Worm (Caenorhabditis elegans): ENCODE results near the gene let-23.

Gene let-23

DNA sequence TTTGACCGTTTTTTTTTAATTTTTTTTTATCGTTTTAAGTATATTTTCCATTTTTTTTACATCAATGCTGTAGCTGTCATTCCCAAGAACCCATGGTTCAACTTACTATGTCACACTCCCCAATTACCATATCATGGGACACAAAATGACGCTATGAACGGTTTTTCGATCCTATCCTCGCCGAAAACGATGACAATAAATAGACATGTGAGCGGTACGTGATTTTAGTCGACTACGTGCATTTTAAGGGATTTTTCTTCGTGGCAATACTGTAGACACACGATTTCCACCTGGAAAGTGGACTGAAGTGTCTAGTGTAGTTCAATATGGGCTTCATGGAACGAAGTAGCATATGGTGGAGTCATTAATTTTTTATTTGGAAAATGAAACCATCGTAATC is 41.0 kb upstream of the let-23 start:
- TF ChIP-seq ztf-16 (tag; optimal IDR thresholded peaks at IDR 0.05) (no peak), ref-2 (tag; optimal IDR thresholded peaks at IDR 0.05) (no peak), hlh-13 (GFP tag; optimal IDR thresholded peaks at IDR 0.05) (no peak), T23F11.4 (GFP tag; optimal IDR thresholded peaks at IDR 0.05) (no peak), nhr-11 (tag; optimal IDR thresholded peaks at IDR 0.05) (no peak), K09A11.1 (tag; optimal IDR thresholded peaks at IDR 0.05; ENCODE audit: insufficient read depth) (no peak), pat-9 (tag; optimal IDR thresholded peaks at IDR 0.05) (no peak), ceh-31 (tag; optimal IDR thresholded peaks at IDR 0.05) (no peak), madf-2 (tag; optimal IDR thresholded peaks at IDR 0.05) (no peak), pha-2 (tag; optimal IDR thresholded peaks at IDR 0.05) (no peak), zip-5 (tag; optimal IDR thresholded peaks at IDR 0.05) (no peak), hlh-8 (tag; optimal IDR thresholded peaks at IDR 0.05) (no peak), sdc-2 (tag; optimal IDR thresholded peaks at IDR 0.05) (no peak)

DNA sequence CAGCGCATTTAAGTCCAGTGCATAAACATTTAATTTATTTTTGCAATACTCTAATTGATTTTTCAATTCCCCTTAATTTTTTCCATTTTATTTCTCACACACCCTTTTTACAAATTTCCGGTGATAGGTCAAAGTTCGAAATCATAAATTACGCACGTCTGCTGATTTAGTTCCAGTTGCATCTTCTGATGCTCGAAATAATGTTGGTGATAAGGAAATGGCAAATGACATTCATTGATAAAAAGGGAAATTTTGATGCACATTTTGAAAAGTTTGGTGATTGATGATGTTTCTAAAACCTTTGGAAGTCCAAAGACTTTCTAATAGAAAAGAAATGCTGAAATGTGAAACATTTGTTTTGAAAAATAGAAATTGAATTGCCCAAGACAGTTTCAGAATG is 40.2 kb upstream of the let-23 start:
- TF ChIP-seq pqm-1 (tag; optimal IDR thresholded peaks at IDR 0.05) (no peak), elt-2 (tag; optimal IDR thresholded peaks at IDR 0.05) (peak; percentile 52)

DNA sequence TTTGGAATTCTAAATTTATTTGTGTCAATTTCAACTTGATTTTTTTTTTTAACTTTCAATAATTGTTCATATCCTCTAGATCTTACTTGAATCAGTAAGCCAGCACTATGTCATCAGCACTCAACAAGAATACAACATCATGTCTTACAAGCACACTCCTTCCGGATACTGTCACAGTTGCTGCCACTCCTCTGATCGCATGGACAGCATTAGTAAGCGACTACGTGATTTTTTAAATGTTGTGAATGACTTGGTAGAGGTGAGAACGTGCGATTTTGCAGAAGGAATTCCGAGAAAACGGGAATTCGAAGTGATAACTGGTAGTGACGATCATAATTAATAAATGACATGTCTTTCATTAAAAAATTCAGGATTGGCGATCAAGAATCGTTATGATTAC is 39.3 kb upstream of the let-23 start, which contains the start of gene oac-54:
Gene oac-54 (plus strand): TSS at position 83 of the 400 bp plus-strand sequence.
- no peak for TF ChIP-seq madf-2 (tag; optimal IDR thresholded peaks at IDR 0.05)
- no peak for TF ChIP-seq F13H6.1 (tag; optimal IDR thresholded peaks at IDR 0.05)
- no peak for TF ChIP-seq ztf-16 (tag; optimal IDR thresholded peaks at IDR 0.05)
- TF ChIP-seq pat-9 (tag; optimal IDR thresholded peaks at IDR 0.05) = no peak
- no peak for TF ChIP-seq lim-6 (tag; optimal IDR thresholded peaks at IDR 0.05)
- no peak for TF ChIP-seq hlh-30 (tag; optimal IDR thresholded peaks at IDR 0.05; ENCODE audit: insufficient read depth)
- no peak for TF ChIP-seq ceh-34 (tag; optimal IDR thresholded peaks at IDR 0.05)
- no peak for TF ChIP-seq ceh-2 (tag; optimal IDR thresholded peaks at IDR 0.05)
- TF ChIP-seq nhr-11 (tag; optimal IDR thresholded peaks at IDR 0.05) = no peak

DNA sequence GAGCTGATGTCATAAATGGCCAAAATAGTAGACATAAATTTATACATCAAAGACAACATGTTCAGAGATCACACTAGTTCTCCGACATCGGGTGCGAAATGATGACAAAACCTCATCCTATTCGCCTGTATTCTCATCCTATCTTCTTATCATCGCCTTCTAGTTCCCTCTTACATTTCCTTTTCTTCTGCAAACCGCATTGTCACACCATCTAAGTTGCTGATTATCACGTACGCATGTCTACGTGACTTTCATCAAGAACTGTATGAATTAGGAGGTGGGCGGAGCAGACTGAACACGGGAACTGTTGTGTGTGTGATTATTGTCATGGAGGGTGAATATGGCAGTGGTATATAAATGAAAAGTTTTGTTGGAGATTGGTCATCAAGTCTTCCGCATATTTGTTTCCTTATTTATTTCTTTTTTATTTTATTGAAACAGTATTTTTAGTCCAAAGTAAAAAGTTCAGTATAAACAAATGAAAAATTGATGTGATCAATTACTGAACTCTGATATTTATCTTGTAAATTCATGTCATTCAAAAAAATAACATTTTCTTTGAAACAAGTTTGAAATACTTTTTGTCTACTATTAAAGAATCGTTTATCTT is 37.0 kb upstream of the let-23 start:
- no peak for TF ChIP-seq ceh-9 (tag; optimal IDR thresholded peaks at IDR 0.05)

DNA sequence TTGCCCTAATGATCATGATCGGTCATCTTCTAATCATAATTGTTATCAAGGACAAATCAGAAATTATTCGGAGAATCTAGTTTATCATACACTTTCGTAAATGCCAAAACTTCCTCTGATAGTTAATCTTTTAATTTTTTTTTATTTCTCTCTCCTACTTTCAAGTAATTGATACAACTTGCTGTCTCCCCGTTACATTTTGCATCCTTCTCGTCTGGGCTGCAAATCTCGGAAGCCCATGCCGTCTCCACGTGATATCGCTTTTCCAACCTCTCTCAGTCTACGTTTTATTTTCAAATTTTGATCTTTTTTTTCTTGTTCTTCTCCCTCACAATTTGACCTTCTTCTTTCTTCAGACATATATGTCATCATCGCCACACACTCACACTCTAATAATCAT is 36.3 kb upstream of the let-23 start, which contains the start of gene rhy-1:
Gene rhy-1 (plus strand): TSS at position 357 of the 400 bp plus-strand sequence.
- TF ChIP-seq pqm-1 (tag; optimal IDR thresholded peaks at IDR 0.05) (no peak), ztf-16 (tag; optimal IDR thresholded peaks at IDR 0.05) (no peak), T23F11.4 (GFP tag; optimal IDR thresholded peaks at IDR 0.05) (no peak), nhr-11 (tag; optimal IDR thresholded peaks at IDR 0.05) (no peak), pax-1 (tag; optimal IDR thresholded peaks at IDR 0.05) (no peak), elt-4 (tag; optimal IDR thresholded peaks at IDR 0.05) (no peak), hlh-13 (GFP tag; optimal IDR thresholded peaks at IDR 0.05) (no peak), dmd-4 (tag; optimal IDR thresholded peaks at IDR 0.05; ENCODE audit: borderline replicate concordance) (no peak), unc-42 (tag; optimal IDR thresholded peaks at IDR 0.05) (no peak), ref-2 (tag; optimal IDR thresholded peaks at IDR 0.05) (no peak), hlh-6 (tag; optimal IDR thresholded peaks at IDR 0.05) (no peak), sox-4 (tag; optimal IDR thresholded peaks at IDR 0.05) (no peak), syd-9 (tag; optimal IDR thresholded peaks at IDR 0.05) (no peak), ahr-1 (tag; optimal IDR thresholded peaks at IDR 0.05) (no peak)

DNA sequence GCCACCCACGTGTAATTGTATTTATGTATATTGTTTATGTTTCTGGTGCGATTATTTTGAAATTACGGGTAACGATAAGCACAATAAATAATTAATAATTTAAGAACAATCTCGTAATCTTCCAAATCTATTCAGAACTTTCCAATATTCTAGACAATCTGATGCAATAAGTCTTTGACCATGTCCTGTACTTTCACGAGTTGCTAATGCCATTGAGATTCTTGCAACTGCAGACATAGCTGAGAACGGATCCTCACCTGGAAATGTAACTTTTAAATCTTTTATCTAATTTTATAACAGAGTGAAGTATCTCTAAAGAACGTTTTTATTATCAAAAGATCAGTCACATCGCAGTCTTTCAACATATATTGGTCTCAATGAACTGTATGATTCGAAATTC is 34.0 kb upstream of the let-23 start:
- TF ChIP-seq ama-1 (optimal IDR thresholded peaks at IDR 0.05) (peak; percentile 52), syd-9 (tag; optimal IDR thresholded peaks at IDR 0.05) (no peak)
